Fruit fly (Drosophila melanogaster) whole organism, embryonic: ENCODE measurements around the gene H.

Experiments used
- Atf3 ChIP-seq: fragments of 200-800 bp; sonication (Bioruptor generic); optimal IDR thresholded peaks from 3 replicates; lab custom pipeline; 2016; ENCODE audit warnings: missing biosample characterization, missing genetic modification characterization
- BEAF-32 ChIP-seq: fragments of 200-800 bp; sonication (Bioruptor generic); optimal IDR thresholded peaks from 3 replicates; lab custom pipeline; 2017; ENCODE audit warnings: missing biosample characterization, missing genetic modification characterization, mild to moderate bottlenecking, moderate library complexity, missing genetic modification reagents
- CG10366 ChIP-seq: fragments of 200-800 bp; sonication (Bioruptor generic); IDR thresholded peaks from 2 replicates; pipeline ENCODE4 v1.3.6; 2022; ENCODE audit warnings: missing biosample characterization, missing genetic modification characterization
- CG10654 ChIP-seq: fragments of 200-800 bp; sonication (Bioruptor generic); optimal IDR thresholded peaks from 2 replicates; lab custom pipeline; 2016; ENCODE audit warnings: missing biosample characterization, missing genetic modification characterization
- CG11504 ChIP-seq: fragments of 200-800 bp; sonication (Bioruptor generic); optimal IDR thresholded peaks from 3 replicates; lab custom pipeline; 2019; ENCODE audit warnings: missing biosample characterization, mild to moderate bottlenecking, missing genetic modification characterization, moderate library complexity
- CG12219 ChIP-seq: fragments of 200-800 bp; sonication (Bioruptor generic); optimal IDR thresholded peaks from 3 replicates; lab custom pipeline; 2018; ENCODE audit warnings: missing biosample characterization, mild to moderate bottlenecking, missing genetic modification characterization
- CG12236 ChIP-seq: fragments of 200-800 bp; sonication (Bioruptor generic); optimal IDR thresholded peaks from 2 replicates; lab custom pipeline; 2016; ENCODE audit warnings: missing biosample characterization, missing genetic modification characterization
- CG12744 ChIP-seq: fragments of 200-800 bp; sonication (Bioruptor generic); optimal IDR thresholded peaks from 2 replicates; lab custom pipeline; 2016; ENCODE audit warnings: missing biosample characterization, missing genetic modification characterization
- CG13296 ChIP-seq: fragments of 200-800 bp; sonication (Bioruptor generic); optimal IDR thresholded peaks from 3 replicates; lab custom pipeline; 2018; ENCODE audit warnings: missing biosample characterization, mild to moderate bottlenecking, missing genetic modification characterization
- CG13424 ChIP-seq: fragments of 200-800 bp; sonication (Bioruptor generic); optimal IDR thresholded peaks from 2 replicates; lab custom pipeline; 2019; ENCODE audit warnings: missing biosample characterization, mild to moderate bottlenecking, missing genetic modification characterization, moderate library complexity
- CG13894 ChIP-seq: fragments of 200-800 bp; sonication (Bioruptor generic); optimal IDR thresholded peaks from 3 replicates; lab custom pipeline; 2018; ENCODE audit warnings: missing biosample characterization, mild to moderate bottlenecking, missing genetic modification characterization, moderate library complexity
- CG15011 ChIP-seq: fragments of 200-800 bp; sonication (Bioruptor generic); optimal IDR thresholded peaks from 3 replicates; lab custom pipeline; 2018; ENCODE audit warnings: missing biosample characterization, mild to moderate bottlenecking, missing genetic modification characterization
- CG15269 ChIP-seq: fragments of 200-800 bp; sonication (Bioruptor generic); optimal IDR thresholded peaks from 2 replicates; lab custom pipeline; 2018; ENCODE audit warnings: missing biosample characterization, mild to moderate bottlenecking, missing genetic modification characterization, moderate library complexity
- CG3726 ChIP-seq: fragments of 200-800 bp; sonication (Bioruptor generic); IDR thresholded peaks from 3 replicates; pipeline ENCODE4, ENCODE4 v1.3.6; 2022; ENCODE audit warnings: missing biosample characterization, missing genetic modification characterization
- CG3847 ChIP-seq: fragments of 200-800 bp; sonication (Bioruptor generic); IDR thresholded peaks from 2 replicates; pipeline ENCODE4 v1.3.6; 2022; ENCODE audit warnings: missing biosample characterization, missing genetic modification characterization
- CG4707 ChIP-seq: fragments of 200-800 bp; sonication (Bioruptor generic); optimal IDR thresholded peaks from 2 replicates; lab custom pipeline; 2018; ENCODE audit warnings: missing biosample characterization, mild to moderate bottlenecking, missing genetic modification characterization, moderate library complexity
- CG5180 ChIP-seq: fragments of 200-800 bp; sonication (Bioruptor generic); optimal IDR thresholded peaks from 3 replicates; lab custom pipeline; 2017; ENCODE audit warnings: missing biosample characterization, missing genetic modification characterization, mild to moderate bottlenecking, moderate library complexity, missing genetic modification reagents
- CG5245 ChIP-seq: fragments of 200-800 bp; sonication (Bioruptor generic); optimal IDR thresholded peaks from 3 replicates; lab custom pipeline; 2016; ENCODE audit warnings: missing biosample characterization, missing genetic modification characterization
- CG6791 ChIP-seq: fragments of 200-800 bp; sonication (Bioruptor generic); IDR thresholded peaks from 3 replicates; pipeline ENCODE4 v1.3.6; 2022; ENCODE audit warnings: missing biosample characterization, missing genetic modification characterization; ENCODE audit not compliant: partially characterized antibody
- CG9727 ChIP-seq: fragments of 200-800 bp; sonication (Bioruptor generic); optimal IDR thresholded peaks from 3 replicates; lab custom pipeline; 2017; ENCODE audit warnings: missing biosample characterization, mild to moderate bottlenecking, missing genetic modification characterization
- CG9932 ChIP-seq: fragments of 200-800 bp; sonication (Bioruptor generic); IDR thresholded peaks from 2 replicates; pipeline ENCODE4 v1.3.6; 2022; ENCODE audit warnings: missing biosample characterization, missing genetic modification characterization
- CoRest ChIP-seq: fragments of 200-800 bp; sonication (Bioruptor generic); optimal IDR thresholded peaks from 3 replicates; lab custom pipeline; 2018; ENCODE audit warnings: missing biosample characterization, mild to moderate bottlenecking, missing genetic modification characterization, moderate library complexity
- CrebB ChIP-seq: fragments of 200-800 bp; sonication (Bioruptor generic); optimal IDR thresholded peaks from 3 replicates; lab custom pipeline; 2018; ENCODE audit warnings: missing biosample characterization, mild to moderate bottlenecking, missing genetic modification characterization
- Dad ChIP-seq: fragments of 200-800 bp; sonication (Bioruptor generic); optimal IDR thresholded peaks from 3 replicates; lab custom pipeline; 2016; ENCODE audit warnings: missing biosample characterization, missing genetic modification characterization
- Deaf1 ChIP-seq: fragments of 200-800 bp; optimal IDR thresholded peaks from 3 replicates; lab custom pipeline; 2019; ENCODE audit warnings: missing biosample characterization, mild to moderate bottlenecking, missing genetic modification characterization, moderate library complexity
- Dref ChIP-seq: fragments of 200-800 bp; sonication (Bioruptor generic); IDR thresholded peaks from 2 replicates; pipeline ENCODE4 v1.3.6; 2022; ENCODE audit warnings: missing biosample characterization, missing genetic modification characterization
- Gsc ChIP-seq: fragments of 200-800 bp; sonication (Bioruptor generic); IDR thresholded peaks from 2 replicates; pipeline ENCODE4 v1.3.6; 2022; ENCODE audit warnings: missing biosample characterization, missing genetic modification characterization
- Hey ChIP-seq: fragments of 200-800 bp; sonication (Bioruptor generic); optimal IDR thresholded peaks from 3 replicates; lab custom pipeline; 2018; ENCODE audit warnings: missing biosample characterization, mild to moderate bottlenecking, missing genetic modification characterization
- Hr3 ChIP-seq: fragments of 200-800 bp; sonication (Bioruptor generic); optimal IDR thresholded peaks from 3 replicates; lab custom pipeline; 2016; ENCODE audit warnings: missing biosample characterization, missing genetic modification characterization
- Jarid2 ChIP-seq: fragments of 200-800 bp; sonication (Bioruptor generic); optimal IDR thresholded peaks from 3 replicates; lab custom pipeline; 2017; ENCODE audit warnings: mild to moderate bottlenecking, missing biosample characterization, missing genetic modification reagents, missing genetic modification characterization
- MESR4 ChIP-seq: fragments of 200-800 bp; sonication (Bioruptor generic); optimal IDR thresholded peaks from 2 replicates; lab custom pipeline; 2018; ENCODE audit warnings: missing biosample characterization, mild to moderate bottlenecking, missing genetic modification characterization, moderate library complexity
- Mrtf ChIP-seq: fragments of 200-800 bp; sonication (Bioruptor generic); IDR thresholded peaks from 3 replicates; pipeline ENCODE4 v1.3.6; 2022; ENCODE audit warnings: missing biosample characterization, missing genetic modification characterization
- NC2α ChIP-seq: fragments of 200-800 bp; sonication (Bioruptor generic); optimal IDR thresholded peaks from 2 replicates; lab custom pipeline; 2016; ENCODE audit warnings: missing biosample characterization, missing genetic modification characterization
- Nf-YC ChIP-seq: fragments of 200-800 bp; optimal IDR thresholded peaks from 3 replicates; lab custom pipeline; 2019; ENCODE audit warnings: missing biosample characterization, mild to moderate bottlenecking, missing genetic modification characterization, moderate library complexity
- Oaz ChIP-seq: fragments of 200-800 bp; sonication (Bioruptor generic); IDR thresholded peaks from 2 replicates; pipeline ENCODE4 v1.3.6; 2022; ENCODE audit warnings: missing biosample characterization, missing genetic modification characterization
- Poxn ChIP-seq: fragments of 200-800 bp; sonication (Bioruptor generic); IDR thresholded peaks from 2 replicates; pipeline ENCODE4 v1.3.6; 2022; ENCODE audit warnings: missing biosample characterization, missing genetic modification characterization
- Rfx ChIP-seq: fragments of 200-800 bp; sonication (Bioruptor generic); IDR thresholded peaks from 2 replicates; pipeline ENCODE4 v1.3.6; 2022; ENCODE audit warnings: missing biosample characterization, missing genetic modification characterization
- Rx ChIP-seq: fragments of 200-800 bp; sonication (Bioruptor generic); IDR thresholded peaks from 2 replicates; pipeline ENCODE4 v1.3.6; 2022; ENCODE audit warnings: missing biosample characterization, missing genetic modification characterization
- Sry-β ChIP-seq: fragments of 200-800 bp; sonication (Bioruptor generic); optimal IDR thresholded peaks from 2 replicates; lab custom pipeline; 2018; ENCODE audit warnings: missing biosample characterization, mild to moderate bottlenecking, missing genetic modification characterization, moderate library complexity
- Sry-δ ChIP-seq: fragments of 200-800 bp; sonication (Bioruptor generic); optimal IDR thresholded peaks from 2 replicates; lab custom pipeline; 2016; ENCODE audit warnings: missing biosample characterization, missing genetic modification characterization
- ac ChIP-seq: fragments of 200-800 bp; sonication (Bioruptor generic); optimal IDR thresholded peaks from 3 replicates; lab custom pipeline; 2017; ENCODE audit warnings: missing biosample characterization, mild to moderate bottlenecking, missing genetic modification characterization
- cad ChIP-seq: fragments of >200 bp; optimal IDR thresholded peaks from 2 replicates; lab custom pipeline; 2017; ENCODE audit warnings: missing biosample characterization, missing genetic modification characterization
- kni ChIP-seq: fragments of 200-800 bp; sonication (Bioruptor generic); optimal IDR thresholded peaks from 3 replicates; lab custom pipeline; 2017; ENCODE audit warnings: mild to moderate bottlenecking, missing biosample characterization, missing genetic modification reagents, missing genetic modification characterization
- lmd ChIP-seq: fragments of 200-800 bp; sonication (Bioruptor generic); IDR thresholded peaks from 2 replicates; pipeline ENCODE4 v1.3.6; 2022; ENCODE audit warnings: missing biosample characterization, missing genetic modification characterization
- salm ChIP-seq: fragments of 200-800 bp; sonication (Bioruptor generic); optimal IDR thresholded peaks from 2 replicates; lab custom pipeline; 2018; ENCODE audit warnings: missing biosample characterization, mild to moderate bottlenecking, missing genetic modification characterization
- sens-2 ChIP-seq: fragments of 200-800 bp; sonication (Bioruptor generic); IDR thresholded peaks from 2 replicates; pipeline ENCODE4 v1.3.6; 2022; ENCODE audit warnings: missing biosample characterization, missing genetic modification characterization
- seq ChIP-seq: fragments of 200-800 bp; sonication (Bioruptor generic); IDR thresholded peaks from 2 replicates; pipeline ENCODE4 v1.3.6; 2022; ENCODE audit warnings: missing biosample characterization, missing genetic modification characterization
- sna ChIP-seq: fragments of 200-800 bp; sonication (Bioruptor generic); IDR thresholded peaks from 2 replicates; pipeline ENCODE4 v1.3.6; 2022; ENCODE audit warnings: missing biosample characterization, missing genetic modification characterization; ENCODE audit not compliant: partially characterized antibody
- stwl ChIP-seq: fragments of 200-800 bp; sonication (Bioruptor generic); optimal IDR thresholded peaks from 3 replicates; lab custom pipeline; 2018; ENCODE audit warnings: missing biosample characterization, mild to moderate bottlenecking, missing genetic modification characterization, moderate library complexity
- tap ChIP-seq: fragments of 200-800 bp; optimal IDR thresholded peaks from 3 replicates; lab custom pipeline; 2019; ENCODE audit warnings: missing biosample characterization, mild to moderate bottlenecking, missing genetic modification characterization, moderate library complexity
- tio ChIP-seq: fragments of 200-800 bp; sonication (Bioruptor generic); optimal IDR thresholded peaks from 2 replicates; lab custom pipeline; 2017; ENCODE audit warnings: missing biosample characterization, missing genetic modification characterization, inconsistent platforms

Gene H

DNA sequence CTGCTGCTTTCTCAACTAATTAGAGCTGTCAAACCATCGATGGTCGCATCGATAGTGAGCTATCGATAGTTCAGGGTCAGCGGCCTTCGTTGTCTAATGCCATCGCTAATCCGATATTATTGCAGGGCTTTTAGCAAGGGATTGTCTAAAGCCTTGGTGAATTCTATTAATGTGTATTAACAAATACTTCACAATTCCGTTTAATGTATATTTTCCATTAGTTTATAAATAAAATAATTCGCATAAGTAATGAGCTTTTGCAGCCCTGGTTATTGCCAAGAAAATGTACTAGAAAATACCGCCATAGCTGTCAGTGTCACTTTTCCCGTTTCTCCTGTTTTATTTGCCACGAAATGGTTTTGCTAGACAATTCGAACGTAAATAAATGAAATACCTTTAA is 41.9 kb upstream of the H start, which contains the start of the genes EloB and Srp14 (continued):
- TF ChIP-seq CoRest (tag; lab: Kevin White, UChicago) (peak; percentile 86), Jarid2 (GFP tag; lab: Kevin White, UChicago) (no peak), BEAF-32 (GFP tag; lab: Kevin White, UChicago) (peak; percentile 99), CG12744 (peak; percentile 67), CG15269 (no peak), Dad (GFP tag; lab: Kevin White, UChicago) (peak; percentile 81), CG12236 (GFP tag; lab: Kevin White, UChicago) (peak; percentile 52), MESR4 (GFP tag; lab: Kevin White, UChicago) (peak; percentile 90), kni (GFP tag; lab: Kevin White, UChicago) (peak; percentile 54), CG4707 (GFP tag; lab: Kevin White, UChicago) (peak; percentile 35), sna (GFP tag; lab: Robert Waterston, UW) (peak; percentile 98), lmd (GFP tag; lab: Robert Waterston, UW) (peak; percentile 78), CG5245 (GFP tag; lab: Kevin White, UChicago) (peak; percentile 65), CG13424 (tag; lab: Kevin White, UChicago) (peak; percentile 88), CG3847 (GFP tag; lab: Robert Waterston, UW) (peak; percentile 87), Rfx (GFP tag; lab: Robert Waterston, UW) (peak; percentile 92), Mrtf (GFP tag; lab: Robert Waterston, UW) (peak; percentile 64; the same call in 2 of the 3 replicates), sens-2 (GFP tag; lab: Robert Waterston, UW) (no peak), Atf3 (GFP tag; lab: Kevin White, UChicago) (peak; percentile 61), stwl (tag; lab: Kevin White, UChicago) (peak; percentile 83), CG15011 (GFP tag; lab: Kevin White, UChicago) (no peak), CG6791 (GFP tag; lab: Robert Waterston, UW) (peak; percentile 96), CG12219 (peak; percentile 61), CG9932 (GFP tag; lab: Robert Waterston, UW) (peak; percentile 95), CG11504 (tag; lab: Kevin White, UChicago) (no peak), seq (GFP tag; lab: Robert Waterston, UW) (peak; percentile 74), Oaz (no peak), CG13894 (tag; lab: Kevin White, UChicago) (no peak), CG9727 (GFP tag; lab: Kevin White, UChicago) (peak; percentile 85), CG13296 (GFP tag; lab: Kevin White, UChicago) (peak; percentile 81), Hey (no peak), salm (tag; lab: Kevin White, UChicago) (peak; percentile 76), Gsc (no peak), CG3726 (GFP tag; lab: Robert Waterston, UW) (0 out of 3 replicates have a peak, but pooled peaks have one; percentile 13), Nf-YC (tag; lab: Kevin White, UChicago) (peak; percentile 80), Deaf1 (no peak), Dref (GFP tag; lab: Robert Waterston, UW) (peak; percentile 95), Sry-δ (peak; percentile 99), tap (tag; lab: Kevin White, UChicago) (peak; percentile 69), Hr3 (GFP tag; lab: Kevin White, UChicago) (peak; percentile 78), Sry-β (GFP tag; lab: Kevin White, UChicago) (no peak), CG10654 (GFP tag; lab: Kevin White, UChicago) (peak; percentile 71), CG10366 (GFP tag; lab: Robert Waterston, UW) (peak; percentile 66), ac (GFP tag; lab: Kevin White, UChicago) (no peak), CG5180 (GFP tag; lab: Kevin White, UChicago) (no peak), CrebB (tag; lab: Kevin White, UChicago) (peak; percentile 59), Poxn (GFP tag; lab: Robert Waterston, UW) (no peak), Rx (GFP tag; lab: Robert Waterston, UW) (no peak), tio (GFP tag; lab: Kevin White, UChicago) (no peak), cad (no peak), NC2α (GFP tag; lab: Kevin White, UChicago) (peak; percentile 20)
